Worm (Caenorhabditis elegans): ENCODE measurements around the gene K02A6.3.
A peak's percentile ranks its signal among the peaks of the same experiment; 100 is the strongest.

The K02A6.3 gene

DNA sequence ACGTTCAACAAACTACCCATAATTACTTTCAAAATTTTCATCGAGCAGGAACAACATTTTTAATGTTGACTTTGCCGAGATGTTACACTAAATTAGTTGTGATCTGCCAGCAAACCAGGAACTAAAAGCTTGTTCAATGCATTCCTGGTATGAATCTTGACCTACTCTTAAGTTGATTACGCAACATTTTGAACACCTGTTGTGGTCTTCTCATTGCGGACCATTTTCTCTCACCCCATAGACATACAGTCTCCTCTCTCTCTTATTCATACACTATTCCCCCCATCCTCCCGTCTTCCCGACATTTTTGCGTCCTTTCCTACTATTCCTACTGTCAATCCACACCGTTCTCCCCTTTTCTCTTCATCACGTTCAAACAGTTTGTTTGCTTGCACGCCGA, 41.8 kb upstream of the K02A6.3 start:
- no peak for TF ChIP-seq nhr-76 (tag; optimal IDR thresholded peaks at IDR 0.05)
- no peak for TF ChIP-seq zip-4 (GFP tag; optimal IDR thresholded peaks at IDR 0.05)
- TF ChIP-seq ceh-8 (GFP tag; optimal IDR thresholded peaks at IDR 0.05) = no peak
- no peak for TF ChIP-seq fkh-10 (GFP tag; optimal IDR thresholded peaks at IDR 0.05)
- TF ChIP-seq mab-9 (GFP tag; IDR thresholded peaks at IDR 0.05) = no peak
- no peak for TF ChIP-seq nhr-20 (tag; optimal IDR thresholded peaks at IDR 0.05)

DNA sequence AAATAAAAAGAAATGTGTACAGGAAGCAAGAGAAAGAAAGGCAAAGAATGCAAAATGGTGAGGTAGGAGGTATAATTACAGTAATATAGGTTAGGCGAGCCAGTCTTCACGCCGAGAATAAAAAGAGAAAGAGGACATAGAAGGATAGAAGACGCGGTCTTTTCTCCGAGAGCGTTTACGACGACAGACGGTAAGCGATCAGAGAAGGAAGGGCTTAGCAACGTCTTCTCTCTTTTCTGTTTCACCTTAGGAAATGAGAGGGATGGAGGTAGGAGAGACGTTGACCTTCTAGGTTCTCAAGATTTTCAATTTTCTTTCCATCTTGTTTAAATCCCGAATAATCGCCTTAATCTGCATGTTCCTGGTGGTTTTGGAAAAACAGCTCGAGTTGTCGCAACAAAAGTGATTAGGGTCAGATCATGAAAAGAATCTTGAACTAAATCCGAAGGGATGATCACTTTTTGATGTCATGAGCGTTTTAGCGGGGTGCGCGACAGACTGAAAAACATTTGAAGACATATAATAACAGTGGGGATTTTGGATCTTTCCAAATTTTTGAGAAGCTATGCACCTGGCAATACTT, 39.3 kb upstream of the K02A6.3 start, which contains the start of gene cutl-29:
cutl-29 (minus strand) TSS at position 51 of the 583 bp plus-strand sequence.
- TF ChIP-seq blmp-1 (tag; optimal IDR thresholded peaks at IDR 0.05) = peak; percentile 36
- no peak for TF ChIP-seq C34B4.2 (tag; optimal IDR thresholded peaks at IDR 0.05)
- TF ChIP-seq ztf-4 (tag; optimal IDR thresholded peaks at IDR 0.05) = no peak
- no peak for TF ChIP-seq lin-13 (GFP tag; optimal IDR thresholded peaks at IDR 0.05)
- peak; percentile 46 for TF ChIP-seq nhr-85 (tag)
- TF ChIP-seq nhr-28 (tag; optimal IDR thresholded peaks at IDR 0.05) = no peak
- TF ChIP-seq mdl-1 (tag; optimal IDR thresholded peaks at IDR 0.05) = no peak
- no peak for TF ChIP-seq pag-3 (tag; optimal IDR thresholded peaks at IDR 0.05; ENCODE audit: borderline replicate concordance, insufficient read depth)
- TF ChIP-seq egl-13 (tag; optimal IDR thresholded peaks at IDR 0.05) = peak; percentile 17
- no peak for TF ChIP-seq ets-5 (GFP tag; IDR thresholded peaks at IDR 0.05)
- no peak for TF ChIP-seq aha-1 (tag; optimal IDR thresholded peaks at IDR 0.05)
- TF ChIP-seq C16A3.4 (tag; optimal IDR thresholded peaks at IDR 0.05) = no peak
- TF ChIP-seq lin-15B (tag; optimal IDR thresholded peaks at IDR 0.05) = no peak
- no peak for TF ChIP-seq alr-1 (tag; optimal IDR thresholded peaks at IDR 0.05; ENCODE audit: borderline replicate concordance)
- TF ChIP-seq dsc-1 (tag; optimal IDR thresholded peaks at IDR 0.05) = peak; percentile 58

DNA sequence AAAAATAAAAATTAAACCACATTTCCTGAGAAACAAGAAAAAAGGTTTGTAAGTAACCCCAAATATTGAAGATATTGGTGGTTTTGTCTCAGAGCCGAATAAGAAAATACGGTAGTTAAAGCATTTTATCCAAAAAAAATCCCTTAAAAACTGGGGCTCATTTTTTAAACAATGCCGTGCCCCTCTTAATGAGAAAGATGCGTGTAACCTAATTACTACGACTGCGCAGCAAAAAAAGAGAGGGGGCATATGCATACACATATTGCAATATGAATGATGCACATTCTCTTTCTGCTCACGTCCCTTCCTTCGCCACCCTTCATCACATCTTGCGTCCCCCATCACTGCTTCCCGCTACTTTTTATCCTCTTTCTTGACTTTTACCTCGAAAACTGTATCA, 36.4 kb upstream of the K02A6.3 start:
- TF ChIP-seq egl-27 (tag; optimal IDR thresholded peaks at IDR 0.05) = no peak
- TF ChIP-seq dsc-1 (tag; optimal IDR thresholded peaks at IDR 0.05) = no peak

DNA sequence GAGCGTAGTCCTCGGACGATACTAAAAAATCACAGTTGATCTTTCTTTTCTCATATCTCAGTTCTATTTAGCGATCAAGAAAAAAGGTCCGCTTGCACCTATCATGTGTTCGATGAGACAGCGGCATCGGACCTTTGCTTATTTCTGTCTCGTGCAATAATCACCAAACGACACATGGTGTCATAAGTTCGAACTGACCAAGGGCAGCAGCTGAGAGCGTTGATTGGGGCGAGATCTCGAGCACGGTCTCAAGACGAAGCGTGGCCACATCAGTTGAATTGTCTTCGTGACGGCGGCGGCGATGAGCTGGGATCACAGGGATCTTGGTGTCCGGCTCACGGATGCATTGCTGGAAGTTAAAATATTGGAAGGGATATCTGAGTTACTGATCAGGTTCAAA, 31.0 kb upstream of the K02A6.3 start:
- TF ChIP-seq efl-1 (optimal IDR thresholded peaks at IDR 0.05) (no peak), efl-1 (GFP tag; optimal IDR thresholded peaks at IDR 0.05 in 1 of 2) (peak in 1 of 2 experiments; percentile 67), pqm-1 (tag; optimal IDR thresholded peaks at IDR 0.05) (no peak), lin-14 (GFP tag; optimal IDR thresholded peaks at IDR 0.05) (peak; percentile 0), nhr-85 (tag) (no peak), ceh-8 (GFP tag; optimal IDR thresholded peaks at IDR 0.05) (no peak), ceh-90 (tag; optimal IDR thresholded peaks at IDR 0.05) (no peak), mdl-1 (tag; optimal IDR thresholded peaks at IDR 0.05) (peak in 1 of 2 experiments; percentile 16), rnt-1 (tag; optimal IDR thresholded peaks at IDR 0.05) (peak; percentile 30), ces-1 (GFP tag; optimal IDR thresholded peaks at IDR 0.05) (no peak), elt-2 (tag; optimal IDR thresholded peaks at IDR 0.05) (no peak), sptf-1 (tag; optimal IDR thresholded peaks at IDR 0.05) (no peak), sox-4 (tag; optimal IDR thresholded peaks at IDR 0.05) (no peak)

DNA sequence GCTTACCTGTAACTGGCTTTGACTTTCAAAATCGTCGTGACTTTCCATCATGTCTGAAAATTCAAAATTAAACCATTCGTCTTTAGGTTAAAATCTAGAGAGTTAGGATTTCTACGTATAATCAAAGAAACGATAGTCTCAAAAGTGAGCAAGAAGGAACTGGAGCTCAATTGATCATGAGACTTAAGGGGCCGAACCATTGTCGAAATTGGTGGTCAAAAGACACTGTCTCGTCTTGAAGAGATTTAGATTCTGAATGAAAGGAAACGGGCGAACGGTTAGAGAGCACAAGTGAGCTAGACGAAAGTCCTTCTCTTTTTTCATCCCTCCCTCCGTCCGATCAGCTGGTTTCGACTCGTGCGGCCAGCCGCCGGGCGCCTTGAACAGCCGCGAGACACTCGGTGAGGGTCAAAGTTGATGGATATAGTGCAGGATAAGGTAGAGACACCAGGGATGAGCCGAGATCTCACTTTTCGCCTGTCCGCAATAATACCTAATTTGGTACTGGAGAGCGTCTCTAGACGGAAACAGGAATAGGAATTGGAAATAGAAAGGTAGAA, 29.5 kb upstream of the K02A6.3 start, which contains the start of gene M60.7:
M60.7 (minus strand) TSS at position 51 of the 560 bp plus-strand sequence.
- TF ChIP-seq ceh-63 (GFP tag; optimal IDR thresholded peaks at IDR 0.05) (no peak), efl-1 (optimal IDR thresholded peaks at IDR 0.05) (no peak), efl-1 (GFP tag; optimal IDR thresholded peaks at IDR 0.05 in 1 of 2) (peak in 1 of 2 experiments; percentile 87)

All from whole organism, L1 larva.